Fruit fly (Drosophila melanogaster) Kc167 (cell line): Measurements from ENCODE around the gene CG15262.

Source experiments
- Myc ChIP-seq: fragments of >200 bp; optimal IDR thresholded peaks from 2 replicates; lab custom pipeline; 2017; ENCODE audit warnings: missing external identifiers
- Sin3A ChIP-seq: fragments of >200 bp; optimal IDR thresholded peaks from 2 replicates; lab custom pipeline; 2018; ENCODE audit warnings: missing external identifiers
- h ChIP-seq: fragments of >200 bp; optimal IDR thresholded peaks from 3 replicates; lab custom pipeline; 2018; ENCODE audit warnings: missing external identifiers
- insv ChIP-seq: fragments of >200 bp; optimal IDR thresholded peaks from 3 replicates; lab custom pipeline; 2018; ENCODE audit warnings: missing external identifiers
- psq ChIP-seq: fragments of >200 bp; optimal IDR thresholded peaks from 2 replicates; lab custom pipeline; 2017; ENCODE audit warnings: missing external identifiers
- ttk ChIP-seq: sonication (Bioruptor generic); optimal IDR thresholded peaks from 2 replicates; lab custom pipeline; 2017; ENCODE audit warnings: missing external identifiers

dm6 chr2L:15332561-15332960 lies 35.0 kb downstream of the CG15262 start:
- TF ChIP-seq psq (lab: Kevin White, UChicago) (no peak), ttk (lab: Kevin White, UChicago) (no peak), Myc (lab: Kevin White, UChicago) (no peak), insv (no peak), h (lab: Kevin White, UChicago) (no peak), Sin3A (lab: Kevin White, UChicago) (no peak)
